Worm (Caenorhabditis elegans) whole organism, young adult: ENCODE results near the gene F59E12.9.

ENCODE experiments used
- B0019.2 ChIP-seq: fragments of 200-800 bp; sonication (Bioruptor generic); conservative IDR thresholded peaks from 2 replicates; pipeline ENCODE4 v1.3.6; 2022; ENCODE audit warnings: missing genetic modification reagents, missing genetic modification characterization, missing compliant biosample characterization
- B0035.1 ChIP-seq: sonication (generic microtip); optimal IDR thresholded peaks from 2 replicates; lab custom pipeline; 2016; ENCODE audit warnings: missing genetic modification characterization, mild to moderate bottlenecking, missing compliant biosample characterization, missing genotype, missing genetic modification reagents
- C17E4.6 ChIP-seq: fragments of 200-800 bp; sonication (Bioruptor generic); IDR thresholded peaks from 2 replicates; pipeline ENCODE4 v1.3.6; 2022; ENCODE audit warnings: missing genetic modification reagents, missing genetic modification characterization, missing compliant biosample characterization
- D2030.7 ChIP-seq: fragments of 200-800 bp; sonication (Bioruptor generic); IDR thresholded peaks from 2 replicates; pipeline ENCODE4 v1.3.6; 2022; ENCODE audit warnings: missing genetic modification reagents, missing genetic modification characterization, missing compliant biosample characterization
- F22D6.2 ChIP-seq: sonication (generic microtip); optimal IDR thresholded peaks from 2 replicates; lab custom pipeline; 2016; ENCODE audit warnings: mild to moderate bottlenecking, missing genetic modification characterization, missing compliant biosample characterization
- F37B4.10 ChIP-seq: fragments of 200-800 bp; sonication (Bioruptor generic); IDR thresholded peaks from 2 replicates; pipeline ENCODE4 v1.3.6; 2022; ENCODE audit warnings: missing genetic modification characterization, missing compliant biosample characterization
- F39B2.1 ChIP-seq: fragments of 200-800 bp; sonication (Bioruptor generic); IDR thresholded peaks from 2 replicates; pipeline ENCODE4 v1.3.6; 2022; ENCODE audit warnings: missing genetic modification reagents, missing genetic modification characterization, missing compliant biosample characterization
- F49E8.2 ChIP-seq: sonication (generic microtip); optimal IDR thresholded peaks from 3 replicates; lab custom pipeline; 2017; ENCODE audit warnings: missing genetic modification characterization, mild to moderate bottlenecking, missing compliant biosample characterization, antibody characterized with exemption, moderate library complexity; ENCODE audit not compliant: insufficient read depth
- F57A8.1 ChIP-seq: fragments of 200-800 bp; sonication (Bioruptor generic); optimal IDR thresholded peaks from 2 replicates; lab custom pipeline; 2018; ENCODE audit warnings: mild to moderate bottlenecking, missing genetic modification characterization, moderate library complexity, missing compliant biosample characterization
- F57C9.4 ChIP-seq: sonication (generic microtip); optimal IDR thresholded peaks from 2 replicates; lab custom pipeline; 2017; ENCODE audit warnings: mild to moderate bottlenecking, missing genetic modification characterization, missing compliant biosample characterization
- K12H6.12 ChIP-seq: fragments of 200-800 bp; sonication (Bioruptor generic); optimal IDR thresholded peaks from 2 replicates; lab custom pipeline; 2018; ENCODE audit warnings: mild to moderate bottlenecking, missing genetic modification characterization, missing compliant biosample characterization
- T07F8.4 ChIP-seq: sonication (generic microtip); optimal IDR thresholded peaks from 2 replicates; lab custom pipeline; 2016; ENCODE audit warnings: mild to moderate bottlenecking, missing genetic modification characterization, moderate library complexity, missing compliant biosample characterization
- Y53F4B.3 ChIP-seq: fragments of 200-800 bp; sonication (Bioruptor generic); IDR thresholded peaks from 2 replicates; pipeline ENCODE4 v1.3.6; 2022; ENCODE audit warnings: missing genetic modification reagents, missing genetic modification characterization, missing compliant biosample characterization
- Y53G8AR.9 ChIP-seq: fragments of 200-800 bp; sonication (Bioruptor generic); conservative IDR thresholded peaks from 2 replicates; pipeline ENCODE4 v1.3.6; 2022; ENCODE audit warnings: missing genetic modification reagents, missing genetic modification characterization, missing compliant biosample characterization
- ZK185.1 ChIP-seq: sonication (generic microtip); optimal IDR thresholded peaks from 2 replicates; lab custom pipeline; 2016; ENCODE audit warnings: mild to moderate bottlenecking, missing genetic modification characterization, missing compliant biosample characterization; ENCODE audit not compliant: poor library complexity, severe bottlenecking
- ama-1 ChIP-seq, 3 experiments: fragments of 150-350 bp in 1 of 3; sonication (generic microtip) in 2 of 3; optimal IDR thresholded peaks; 2 replicates each; lab custom pipeline; 2014 to 2018; ENCODE audit warnings: missing biosample characterization in 2 of 3, missing genetic modification characterization in 2 of 3, missing genetic modification reagents in 2 of 3
- aptf-3 ChIP-seq: fragments of 200-800 bp; sonication (Bioruptor generic); IDR thresholded peaks from 2 replicates; pipeline ENCODE4 v1.3.6; 2022; ENCODE audit warnings: missing genetic modification characterization, missing compliant biosample characterization
- atf-7 ChIP-seq: sonication (generic microtip); optimal IDR thresholded peaks from 2 replicates; lab custom pipeline; 2017; ENCODE audit warnings: mild to moderate bottlenecking, missing genetic modification characterization, missing compliant biosample characterization
- attf-3 ChIP-seq: fragments of 200-800 bp; sonication (Bioruptor generic); conservative IDR thresholded peaks from 2 replicates; pipeline ENCODE4 v1.3.6; 2022; ENCODE audit warnings: missing genetic modification reagents, missing genetic modification characterization, missing compliant biosample characterization
- attf-5 ChIP-seq: fragments of 200-800 bp; sonication (Bioruptor generic); optimal IDR thresholded peaks from 2 replicates; lab custom pipeline; 2018; ENCODE audit warnings: mild to moderate bottlenecking, missing genetic modification characterization, missing compliant biosample characterization
- bed-2 ChIP-seq: fragments of 200-800 bp; sonication (Bioruptor generic); IDR thresholded peaks from 2 replicates; pipeline ENCODE4 v1.3.6; 2022; ENCODE audit warnings: missing genetic modification reagents, missing genetic modification characterization, missing compliant biosample characterization
- ceh-27 ChIP-seq: fragments of 200-800 bp; sonication (Bioruptor generic); optimal IDR thresholded peaks from 2 replicates; lab custom pipeline; 2018; ENCODE audit warnings: mild to moderate bottlenecking, missing genetic modification characterization, moderate library complexity, missing compliant biosample characterization
- ceh-79 ChIP-seq: sonication (generic microtip); optimal IDR thresholded peaks from 2 replicates; lab custom pipeline; 2017; ENCODE audit warnings: mild to moderate bottlenecking, missing genetic modification characterization, missing compliant biosample characterization
- ceh-91 ChIP-seq: fragments of 200-800 bp; sonication (Bioruptor generic); IDR thresholded peaks from 2 replicates; pipeline ENCODE4 v1.3.6; 2022; ENCODE audit warnings: missing genetic modification reagents, missing genetic modification characterization, missing compliant biosample characterization
- dox-1 ChIP-seq: fragments of 200-800 bp; sonication (Bioruptor generic); IDR thresholded peaks from 2 replicates; pipeline ENCODE4 v1.3.6; 2022; ENCODE audit warnings: missing genetic modification reagents, missing genetic modification characterization, missing compliant biosample characterization
- dpff-1 ChIP-seq: sonication (generic microtip); optimal IDR thresholded peaks from 2 replicates; lab custom pipeline; 2017; ENCODE audit warnings: mild to moderate bottlenecking, missing genetic modification characterization, missing compliant biosample characterization
- efl-1 ChIP-seq: fragments of 150-350 bp; optimal IDR thresholded peaks from 2 replicates; lab custom pipeline; 2014; ENCODE audit warnings: missing biosample characterization, missing genetic modification reagents, missing genetic modification characterization
- ets-4 ChIP-seq: fragments of 200-800 bp; sonication (Bioruptor generic); optimal IDR thresholded peaks from 2 replicates; lab custom pipeline; 2018; ENCODE audit warnings: mild to moderate bottlenecking, missing genetic modification characterization, missing compliant biosample characterization
- gei-17 ChIP-seq: fragments of 200-800 bp; sonication (Bioruptor generic); optimal IDR thresholded peaks from 2 replicates; lab custom pipeline; 2018; ENCODE audit warnings: mild to moderate bottlenecking, missing genetic modification characterization, missing compliant biosample characterization
- him-1 ChIP-seq: sonication (generic microtip); optimal IDR thresholded peaks from 2 replicates; lab custom pipeline; 2016; ENCODE audit warnings: missing genotype, missing genetic modification reagents, missing genetic modification characterization, missing compliant biosample characterization
- hlh-12 ChIP-seq: sonication (generic microtip); optimal IDR thresholded peaks from 2 replicates; lab custom pipeline; 2016; ENCODE audit warnings: missing genetic modification characterization, missing compliant biosample characterization
- hrde-1 ChIP-seq: sonication (generic microtip); optimal IDR thresholded peaks from 2 replicates; lab custom pipeline; 2016; ENCODE audit warnings: missing genetic modification characterization, mild to moderate bottlenecking, missing compliant biosample characterization, moderate library complexity, missing genotype, missing genetic modification reagents, borderline replicate concordance
- lag-1 ChIP-seq: fragments of 200-800 bp; sonication (Bioruptor generic); IDR thresholded peaks from 2 replicates; pipeline ENCODE4 v1.3.6; 2022; ENCODE audit warnings: missing genetic modification reagents, missing genetic modification characterization, missing compliant biosample characterization
- madf-10 ChIP-seq: sonication (generic microtip); optimal IDR thresholded peaks from 2 replicates; lab custom pipeline; 2016; ENCODE audit warnings: mild to moderate bottlenecking, missing genetic modification characterization, missing compliant biosample characterization
- mel-28 ChIP-seq: sonication (generic microtip); optimal IDR thresholded peaks from 2 replicates; lab custom pipeline; 2016; ENCODE audit warnings: borderline replicate concordance, mild to moderate bottlenecking, missing genetic modification characterization, missing compliant biosample characterization
- mxl-1 ChIP-seq: sonication (generic microtip); optimal IDR thresholded peaks from 2 replicates; lab custom pipeline; 2016; ENCODE audit warnings: missing genetic modification characterization, missing compliant biosample characterization
- nfyb-1 ChIP-seq: fragments of 200-800 bp; sonication (Bioruptor generic); IDR thresholded peaks from 2 replicates; pipeline ENCODE4 v1.3.6; 2022; ENCODE audit warnings: missing genetic modification reagents, missing genetic modification characterization, missing compliant biosample characterization
- nhr-80 ChIP-seq: sonication (generic microtip); optimal IDR thresholded peaks from 2 replicates; lab custom pipeline; 2016; ENCODE audit warnings: missing genetic modification characterization, missing compliant biosample characterization
- pbrm-1 ChIP-seq: fragments of 200-800 bp; sonication (Bioruptor generic); IDR thresholded peaks from 2 replicates; pipeline ENCODE4 v1.3.6; 2022; ENCODE audit warnings: missing genetic modification reagents, missing genetic modification characterization, missing compliant biosample characterization
- rcor-1 ChIP-seq: fragments of 200-800 bp; sonication (Bioruptor generic); IDR thresholded peaks from 2 replicates; pipeline ENCODE4 v1.3.6; 2022; ENCODE audit warnings: missing genetic modification reagents, missing genetic modification characterization, missing compliant biosample characterization
- rec-8 ChIP-seq, 2 experiments: sonication (generic microtip); optimal IDR thresholded peaks; 2 replicates each; lab custom pipeline; 2016; ENCODE audit warnings: mild to moderate bottlenecking in 2 of 2, missing genetic modification characterization in 2 of 2, missing genetic modification reagents in 2 of 2, missing genotype in 2 of 2, missing biosample characterization in 1 of 2, missing compliant biosample characterization in 1 of 2, moderate library complexity in 1 of 2
- rpc-1 ChIP-seq, 2 experiments: fragments of 150-350 bp in 1 of 2; sonication (generic microtip) in 1 of 2; optimal IDR thresholded peaks; 2 replicates each; lab custom pipeline; 2014 to 2018; ENCODE audit warnings: missing biosample characterization in 1 of 2, missing genetic modification characterization in 1 of 2, missing genetic modification reagents in 1 of 2, missing genotype in 1 of 2
- sea-2 ChIP-seq: fragments of 200-800 bp; sonication (Bioruptor generic); IDR thresholded peaks from 2 replicates; pipeline ENCODE4 v1.3.6; 2022; ENCODE audit warnings: missing genetic modification characterization, missing compliant biosample characterization
- snpc-3.4 ChIP-seq: sonication (generic microtip); optimal IDR thresholded peaks from 2 replicates; lab custom pipeline; 2017; ENCODE audit warnings: missing genetic modification characterization, mild to moderate bottlenecking, missing compliant biosample characterization, antibody characterized with exemption, moderate library complexity, missing genotype, missing genetic modification reagents
- xnd-1 ChIP-seq: sonication (generic microtip); optimal IDR thresholded peaks from 2 replicates; lab custom pipeline; 2016; ENCODE audit warnings: missing genotype, missing genetic modification reagents, missing genetic modification characterization, missing compliant biosample characterization
- zfh-2 ChIP-seq: fragments of 200-800 bp; sonication (Bioruptor generic); conservative IDR thresholded peaks from 2 replicates; pipeline ENCODE4 v1.3.6; 2022; ENCODE audit warnings: missing genetic modification reagents, missing genetic modification characterization, missing compliant biosample characterization
- zim-3 ChIP-seq: sonication (generic microtip); optimal IDR thresholded peaks from 2 replicates; lab custom pipeline; 2017; ENCODE audit warnings: mild to moderate bottlenecking, missing genetic modification characterization, moderate library complexity, missing compliant biosample characterization

The F59E12.9 gene

DNA sequence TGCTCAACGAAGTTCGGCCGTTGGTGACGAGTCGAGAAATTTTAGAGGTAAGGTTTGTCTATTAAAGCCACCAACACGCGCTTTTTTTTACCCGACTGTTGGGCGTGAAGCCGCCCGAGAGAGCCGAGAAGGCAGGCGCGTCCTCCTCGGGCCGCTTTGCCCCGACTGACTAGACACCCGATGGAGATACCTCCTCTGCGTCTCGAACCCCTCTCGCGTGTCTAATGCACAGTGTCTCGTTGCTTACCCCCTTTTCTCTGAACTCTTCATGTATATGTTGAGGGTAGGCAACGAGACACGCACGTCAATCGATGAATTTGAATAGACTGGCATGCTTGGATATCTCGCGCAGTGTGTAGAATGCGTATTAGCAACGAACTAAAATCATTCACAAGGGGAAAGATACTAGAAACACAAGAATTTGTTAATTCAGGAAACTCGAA is 14.9 kb upstream of the F59E12.9 start (continued):
- TF ChIP-seq aptf-3 (GFP tag; lab: Robert Waterston, UW), result peak; percentile 99
- TF ChIP-seq efl-1 (GFP tag; lab: Kevin White, UChicago), result no peak
- TF ChIP-seq zim-3, result peak; percentile 99
- TF ChIP-seq Y53F4B.3 (GFP tag; lab: Robert Waterston, UW), result peak; percentile 31; the same call in 1 of the 2 replicates
- TF ChIP-seq attf-3 (GFP tag; lab: Robert Waterston, UW), result peak; percentile 74
- peak; percentile 97 for TF ChIP-seq atf-7 (tag; lab: Kevin White, UChicago)
- TF ChIP-seq him-1 (tag; lab: Kevin White, UChicago), result peak; percentile 43
- TF ChIP-seq madf-10, result peak; percentile 85
- peak; percentile 100 for TF ChIP-seq nfyb-1
- peak; percentile 99 for TF ChIP-seq dpff-1 (tag; lab: Kevin White, UChicago)
- TF ChIP-seq rcor-1 (GFP tag; lab: Robert Waterston, UW), result peak; percentile 79
- TF ChIP-seq nhr-80 (tag; lab: Kevin White, UChicago), result peak; percentile 2
- TF ChIP-seq ama-1 (optimal IDR thresholded peaks at IDR 0.05; lab: Kevin White, UChicago), result peak; percentile 100
- TF ChIP-seq ama-1 (GFP tag; optimal IDR thresholded peaks at IDR 0.05; lab: Kevin White, UChicago), result peak; percentile 89 to 94
- peak; percentile 64 for TF ChIP-seq D2030.7
- peak; percentile 88 for TF ChIP-seq ceh-27
- peak; percentile 50 for TF ChIP-seq xnd-1
- no peak for TF ChIP-seq hlh-12 (tag; lab: Kevin White, UChicago)
- TF ChIP-seq ZK185.1 (tag; lab: Kevin White, UChicago), result peak; percentile 74
- TF ChIP-seq dox-1 (GFP tag; lab: Robert Waterston, UW), result peak; percentile 87; the same call in 1 of the 2 replicates
- TF ChIP-seq pbrm-1 (GFP tag; lab: Robert Waterston, UW), result peak; percentile 96
- peak; percentile 95 for TF ChIP-seq C17E4.6
- TF ChIP-seq gei-17 (GFP tag; lab: Kevin White, UChicago), result peak; percentile 91
- peak; percentile 98 for TF ChIP-seq zfh-2 (GFP tag; lab: Robert Waterston, UW)
- TF ChIP-seq Y53G8AR.9 (GFP tag; lab: Robert Waterston, UW), result peak; percentile 97
- TF ChIP-seq F57C9.4, result peak; percentile 98
- 0 out of 2 replicates have a peak, but pooled peaks have one; percentile 70 for TF ChIP-seq lag-1 (GFP tag; lab: Robert Waterston, UW)
- peak; percentile 67 for TF ChIP-seq mxl-1 (tag; lab: Kevin White, UChicago)
- TF ChIP-seq snpc-3.4, result no peak
- TF ChIP-seq ceh-91 (GFP tag; lab: Robert Waterston, UW), result peak; percentile 73
- peak; percentile 72; the same call in 1 of the 2 replicates for TF ChIP-seq bed-2
- TF ChIP-seq F57A8.1, result no peak
- TF ChIP-seq T07F8.4, result no peak
- peak; percentile 91 for TF ChIP-seq B0035.1 (tag; lab: Kevin White, UChicago)
- TF ChIP-seq ceh-79 (tag; lab: Kevin White, UChicago), result peak; percentile 99
- TF ChIP-seq mel-28 (tag; lab: Kevin White, UChicago), result peak; percentile 92
- peak; percentile 69 for TF ChIP-seq ets-4
- peak; percentile 90 for TF ChIP-seq K12H6.12 (tag; lab: Kevin White, UChicago)
- peak; percentile 94 for TF ChIP-seq hrde-1 (tag; lab: Kevin White, UChicago)
- no peak for TF ChIP-seq rpc-1 (optimal IDR thresholded peaks at IDR 0.05; lab: Kevin White, UChicago)
- TF ChIP-seq rpc-1 (tag; optimal IDR thresholded peaks at IDR 0.05; lab: Kevin White, UChicago), result no peak
- peak; percentile 85 for TF ChIP-seq attf-5 (GFP tag; lab: Kevin White, UChicago)
- peak; percentile 92; the same call in 1 of the 2 replicates for TF ChIP-seq F37B4.10 (GFP tag; lab: Robert Waterston, UW)
- peak; percentile 33 for TF ChIP-seq F49E8.2
- TF ChIP-seq sea-2 (GFP tag; lab: Robert Waterston, UW), result peak; percentile 96
- peak; percentile 16 for TF ChIP-seq F22D6.2 (tag; lab: Kevin White, UChicago)
- peak; percentile 90 for TF ChIP-seq F39B2.1
- peak; percentile 36 to 42 for TF ChIP-seq rec-8 (tag; optimal IDR thresholded peaks at IDR 0.05; lab: Kevin White, UChicago)
- TF ChIP-seq B0019.2, result peak; percentile 67
